Fruit fly (Drosophila melanogaster) whole organism, adult: ENCODE data around the gene Nopp140.
A peak's percentile ranks its signal among the peaks of the same experiment; 100 is the strongest.

Experiments used
- CG11617 ChIP-seq: fragments of 200-800 bp; sonication (Bioruptor generic); optimal IDR thresholded peaks from 2 replicates; lab custom pipeline; 2017; ENCODE audit warnings: mild to moderate bottlenecking, missing biosample characterization, missing genetic modification reagents, missing genetic modification characterization
- CG12768 ChIP-seq: fragments of 200-800 bp; sonication (Bioruptor generic); optimal IDR thresholded peaks from 2 replicates; lab custom pipeline; 2017; ENCODE audit warnings: missing biosample characterization, missing genetic modification characterization, mild to moderate bottlenecking, moderate library complexity, missing genetic modification reagents
- CG14711 ChIP-seq: fragments of 200-800 bp; sonication (Bioruptor generic); optimal IDR thresholded peaks from 2 replicates; lab custom pipeline; 2018; ENCODE audit warnings: missing biosample characterization, mild to moderate bottlenecking, missing genetic modification characterization, moderate library complexity
- CG1620 ChIP-seq: fragments of 200-800 bp; sonication (Bioruptor generic); optimal IDR thresholded peaks from 2 replicates; lab custom pipeline; 2016; ENCODE audit warnings: missing biosample characterization, missing genetic modification characterization
- CG33017 ChIP-seq: fragments of 200-800 bp; sonication (Bioruptor generic); optimal IDR thresholded peaks from 2 replicates; lab custom pipeline; 2018; ENCODE audit warnings: missing biosample characterization, mild to moderate bottlenecking, missing genetic modification characterization, moderate library complexity
- CG5204 ChIP-seq: fragments of 200-800 bp; sonication (Bioruptor generic); optimal IDR thresholded peaks from 2 replicates; lab custom pipeline; 2016; ENCODE audit warnings: missing biosample characterization, missing genetic modification characterization
- CG7045 ChIP-seq: fragments of 200-800 bp; sonication (Bioruptor generic); optimal IDR thresholded peaks from 2 replicates; lab custom pipeline; 2017; ENCODE audit warnings: missing biosample characterization, mild to moderate bottlenecking, missing genetic modification characterization
- CG7101 ChIP-seq: fragments of 200-800 bp; sonication (Bioruptor generic); optimal IDR thresholded peaks from 2 replicates; lab custom pipeline; 2018; ENCODE audit warnings: missing biosample characterization, mild to moderate bottlenecking, missing genetic modification characterization, moderate library complexity
- Clk ChIP-seq: fragments of 200-800 bp; sonication (Bioruptor generic); optimal IDR thresholded peaks from 2 replicates; lab custom pipeline; 2017; ENCODE audit warnings: missing biosample characterization, missing genetic modification characterization
- Crg-1 ChIP-seq: fragments of 200-800 bp; sonication (Bioruptor generic); optimal IDR thresholded peaks from 2 replicates; lab custom pipeline; 2016; ENCODE audit warnings: missing biosample characterization, missing genetic modification characterization
- Hr96 ChIP-seq: fragments of 200-800 bp; sonication (Bioruptor generic); optimal IDR thresholded peaks from 2 replicates; lab custom pipeline; 2016; ENCODE audit warnings: missing biosample characterization, missing genetic modification characterization
- Mnt ChIP-seq: fragments of 200-800 bp; sonication (Bioruptor generic); optimal IDR thresholded peaks from 2 replicates; lab custom pipeline; 2016; ENCODE audit warnings: missing biosample characterization, mild to moderate bottlenecking, missing genetic modification characterization
- bab1 ChIP-seq: fragments of 200-800 bp; sonication (Bioruptor generic); optimal IDR thresholded peaks from 3 replicates; lab custom pipeline; 2019; ENCODE audit warnings: missing biosample characterization, mild to moderate bottlenecking, missing genetic modification characterization, moderate library complexity
- cic ChIP-seq: fragments of 200-800 bp; sonication (Bioruptor generic); optimal IDR thresholded peaks from 2 replicates; lab custom pipeline; 2017; ENCODE audit warnings: missing biosample characterization, mild to moderate bottlenecking, missing genetic modification characterization, moderate library complexity
- cnc ChIP-seq, 2 experiments: fragments of >200 bp; optimal IDR thresholded peaks; 2 replicates each; lab custom pipeline; 2017
- kay ChIP-seq: fragments of 200-800 bp; sonication (Bioruptor generic); peaks from one replicate; lab custom pipeline; 2016; ENCODE audit warnings: missing biosample characterization, missing genetic modification characterization, borderline replicate concordance
- ovo ChIP-seq: fragments of 200-800 bp; sonication (Bioruptor generic); optimal IDR thresholded peaks from 2 replicates; lab custom pipeline; 2016; ENCODE audit warnings: missing biosample characterization, missing genetic modification characterization
- pad ChIP-seq: fragments of 200-800 bp; sonication (Bioruptor generic); optimal IDR thresholded peaks from 3 replicates; lab custom pipeline; 2017; ENCODE audit warnings: missing biosample characterization, missing genetic modification characterization, mild to moderate bottlenecking, moderate library complexity, missing genetic modification reagents
- tj ChIP-seq: fragments of 200-800 bp; sonication (Bioruptor generic); optimal IDR thresholded peaks from 3 replicates; lab custom pipeline; 2017; ENCODE audit warnings: missing biosample characterization, mild to moderate bottlenecking, missing genetic modification characterization, moderate library complexity
- toe ChIP-seq: fragments of 200-800 bp; sonication (Bioruptor generic); optimal IDR thresholded peaks from 2 replicates; lab custom pipeline; 2016; ENCODE audit warnings: missing biosample characterization, missing genetic modification characterization

The Nopp140 gene

dm6 chr3L:21840642-21840987 is 8.0 kb downstream of the Nopp140 start:
- no peak for TF ChIP-seq CG1620 (GFP tag; lab: Kevin White, UChicago)
- peak; percentile 73 for TF ChIP-seq tj (GFP tag; lab: Kevin White, UChicago)
- peak; percentile 84 for TF ChIP-seq pad (GFP tag; lab: Kevin White, UChicago)

DNA sequence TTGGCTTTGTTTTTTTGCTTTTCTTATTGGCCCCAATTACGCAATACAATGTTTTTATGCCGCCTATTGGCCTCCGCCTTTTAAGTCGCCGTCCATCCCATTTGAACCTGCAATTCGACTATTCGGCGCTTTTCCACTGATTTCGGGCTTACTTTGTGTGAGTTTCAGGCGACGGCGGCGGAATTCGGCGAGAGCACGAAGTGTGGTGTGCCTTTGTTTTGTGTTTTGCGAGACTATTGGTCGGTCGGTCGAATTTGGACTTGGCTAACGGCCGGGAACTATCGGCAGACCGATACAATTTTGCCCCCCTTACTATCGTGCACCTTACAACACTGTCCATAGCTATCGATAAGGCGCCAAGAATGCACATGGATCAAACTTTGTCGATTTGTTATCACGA is 8.5 kb downstream of the Nopp140 start, which contains the start of gene P5CDh1:
Gene P5CDh1 (minus strand): TSS at position 278 of the 400 bp plus-strand sequence.
- TF ChIP-seq Hr96 (GFP tag; lab: Kevin White, UChicago), result peak; percentile 68
- TF ChIP-seq toe, result no peak
- peak; percentile 40 for TF ChIP-seq CG7101 (tag; lab: Kevin White, UChicago)
- TF ChIP-seq Crg-1 (GFP tag; lab: Kevin White, UChicago), result peak; percentile 77
- TF ChIP-seq CG1620 (GFP tag; lab: Kevin White, UChicago), result peak; percentile 68
- no peak for TF ChIP-seq CG14711 (tag; lab: Kevin White, UChicago)
- TF ChIP-seq bab1, result peak; percentile 64
- peak; percentile 79 for TF ChIP-seq CG12768 (GFP tag; lab: Kevin White, UChicago)
- peak; percentile 88 for TF ChIP-seq CG11617
- TF ChIP-seq Mnt, result peak; percentile 52
- TF ChIP-seq CG7045 (GFP tag; lab: Kevin White, UChicago), result no peak
- TF ChIP-seq pad (GFP tag; lab: Kevin White, UChicago), result peak; percentile 16
- no peak for TF ChIP-seq tj (GFP tag; lab: Kevin White, UChicago)
- peak; percentile 36 for TF ChIP-seq ovo (GFP tag; lab: Kevin White, UChicago)
- TF ChIP-seq CG5204 (GFP tag; lab: Kevin White, UChicago), result peak; percentile 49
- TF ChIP-seq cic, result peak; percentile 3

dm6 chr3L:21842286-21842685 is 9.7 kb downstream of the Nopp140 start, which contains the start of gene CG14563:
CG14563 (minus strand) TSS chr3L:21842386.
- TF ChIP-seq cnc (optimal IDR thresholded peaks at IDR 0.05; lab: Kevin White, UChicago), result no peak
- no peak for TF ChIP-seq toe
- no peak for TF ChIP-seq CG1620 (GFP tag; lab: Kevin White, UChicago)
- TF ChIP-seq Mnt, result no peak
- no peak for TF ChIP-seq kay
- TF ChIP-seq tj (GFP tag; lab: Kevin White, UChicago), result no peak
- no peak for TF ChIP-seq CG33017 (tag; lab: Kevin White, UChicago)
- no peak for TF ChIP-seq CG7045 (GFP tag; lab: Kevin White, UChicago)
- no peak for TF ChIP-seq CG7101 (tag; lab: Kevin White, UChicago)
- TF ChIP-seq CG11617, result no peak
- TF ChIP-seq Hr96 (GFP tag; lab: Kevin White, UChicago), result no peak
- TF ChIP-seq cic, result no peak
- TF ChIP-seq CG14711 (tag; lab: Kevin White, UChicago), result no peak
- TF ChIP-seq Clk (GFP tag; lab: Kevin White, UChicago), result no peak
- TF ChIP-seq ovo (GFP tag; lab: Kevin White, UChicago), result no peak
- TF ChIP-seq pad (GFP tag; lab: Kevin White, UChicago), result no peak
- no peak for TF ChIP-seq Crg-1 (GFP tag; lab: Kevin White, UChicago)
- TF ChIP-seq bab1, result no peak
- TF ChIP-seq CG12768 (GFP tag; lab: Kevin White, UChicago), result no peak
- no peak for TF ChIP-seq CG5204 (GFP tag; lab: Kevin White, UChicago)

- TF ChIP-seq CG5204 (GFP tag; lab: Kevin White, UChicago) (no peak), toe (no peak), bab1 (no peak), Mnt (no peak), ovo (GFP tag; lab: Kevin White, UChicago) (no peak), Crg-1 (GFP tag; lab: Kevin White, UChicago) (no peak), Clk (GFP tag; lab: Kevin White, UChicago) (no peak), CG12768 (GFP tag; lab: Kevin White, UChicago) (no peak), CG14711 (tag; lab: Kevin White, UChicago) (no peak), Hr96 (GFP tag; lab: Kevin White, UChicago) (no peak), pad (GFP tag; lab: Kevin White, UChicago) (no peak), kay (no peak), cnc (optimal IDR thresholded peaks at IDR 0.05; lab: Kevin White, UChicago) (no peak), CG11617 (no peak), CG1620 (GFP tag; lab: Kevin White, UChicago) (no peak), CG7045 (GFP tag; lab: Kevin White, UChicago) (no peak), cic (no peak)
These were observed 10.7 kb downstream of the Nopp140 start for dm6 chr3L:21843307-21843706.

dm6 chr3L:21844488-21844887 is 11.9 kb downstream of the Nopp140 start, which contains the start of gene mub:
mub (plus strand) TSS chr3L:21844788.
- TF ChIP-seq Clk (GFP tag; lab: Kevin White, UChicago) (no peak), CG7101 (tag; lab: Kevin White, UChicago) (no peak), Hr96 (GFP tag; lab: Kevin White, UChicago) (no peak), Mnt (no peak), CG12768 (GFP tag; lab: Kevin White, UChicago) (no peak), tj (GFP tag; lab: Kevin White, UChicago) (no peak), cnc (optimal IDR thresholded peaks at IDR 0.05; lab: Kevin White, UChicago) (no peak), CG11617 (no peak), Crg-1 (GFP tag; lab: Kevin White, UChicago) (no peak), CG33017 (tag; lab: Kevin White, UChicago) (no peak), CG7045 (GFP tag; lab: Kevin White, UChicago) (no peak), cic (no peak), CG14711 (tag; lab: Kevin White, UChicago) (no peak), pad (GFP tag; lab: Kevin White, UChicago) (no peak), kay (no peak), toe (no peak)

dm6 chr3L:21846591-21846990 is 14.0 kb downstream of the Nopp140 start:
- TF ChIP-seq bab1, result no peak
- TF ChIP-seq CG11617, result peak; percentile 9
- no peak for TF ChIP-seq kay
- TF ChIP-seq CG14711 (tag; lab: Kevin White, UChicago), result no peak
- TF ChIP-seq toe, result no peak
- no peak for TF ChIP-seq ovo (GFP tag; lab: Kevin White, UChicago)
- TF ChIP-seq CG33017 (tag; lab: Kevin White, UChicago), result no peak
- peak; percentile 26 for TF ChIP-seq CG12768 (GFP tag; lab: Kevin White, UChicago)
- TF ChIP-seq pad (GFP tag; lab: Kevin White, UChicago), result no peak
- peak; percentile 52 for TF ChIP-seq CG7045 (GFP tag; lab: Kevin White, UChicago)
